Fruit fly (Drosophila melanogaster) whole organism: ENCODE measurements around the gene Cdc7.
A peak's percentile ranks its signal among the peaks of the same experiment; 100 is the strongest.

ENCODE experiments used
- CG8478 ChIP-seq: fragments of >200 bp; optimal IDR thresholded peaks from 2 replicates; lab custom pipeline; 2018; ENCODE audit warnings: inconsistent platforms
- Dll ChIP-seq: fragments of >200 bp; optimal IDR thresholded peaks from 2 replicates; lab custom pipeline; 2017
- EcR ChIP-seq, 2 experiments: fragments of >200 bp; optimal IDR thresholded peaks; 2 replicates each; lab custom pipeline; 2017; ENCODE audit warnings: missing biosample characterization in 2 of 2, missing genetic modification characterization in 2 of 2, missing genetic modification reagents in 2 of 2
- pan ChIP-seq: fragments of >200 bp; optimal IDR thresholded peaks from 2 replicates; lab custom pipeline; 2017
- psq ChIP-seq: fragments of >200 bp; optimal IDR thresholded peaks from 2 replicates; lab custom pipeline; 2017
- usp ChIP-seq: fragments of >200 bp; optimal IDR thresholded peaks from 2 replicates; lab custom pipeline; 2017; ENCODE audit warnings: missing biosample characterization, missing genetic modification characterization, mixed read lengths

Cdc7 gene

dm6 chrX:6703237-6703636 lies 48.9 kb downstream of the Cdc7 start:
- TF ChIP-seq Dll (lab: Kevin White, UChicago) (no peak), pan (lab: Kevin White, UChicago) (no peak), CG8478 (no peak), psq (no peak), EcR (GFP tag; optimal IDR thresholded peaks at IDR 0.05; lab: Kevin White, UChicago) (no peak), usp (GFP tag; lab: Kevin White, UChicago) (no peak)

dm6 chrX:6703957-6704356 lies 49.6 kb downstream of the Cdc7 start:
- TF ChIP-seq pan (lab: Kevin White, UChicago) (no peak), psq (no peak), CG8478 (no peak), usp (GFP tag; lab: Kevin White, UChicago) (no peak), Dll (lab: Kevin White, UChicago) (no peak), EcR (GFP tag; optimal IDR thresholded peaks at IDR 0.05; lab: Kevin White, UChicago) (no peak)

dm6 chrX:6705059-6705802 lies 50.9 kb downstream of the Cdc7 start:
- TF ChIP-seq EcR (GFP tag; optimal IDR thresholded peaks at IDR 0.05; lab: Kevin White, UChicago): no peak
- TF ChIP-seq CG8478: no peak
- no peak for TF ChIP-seq pan (lab: Kevin White, UChicago)
- no peak for TF ChIP-seq usp (GFP tag; lab: Kevin White, UChicago)
- TF ChIP-seq Dll (lab: Kevin White, UChicago): no peak

- no peak for TF ChIP-seq pan (lab: Kevin White, UChicago)
- no peak for TF ChIP-seq Dll (lab: Kevin White, UChicago)
- peak in 1 of 2 experiments; percentile 9 for TF ChIP-seq EcR (GFP tag; optimal IDR thresholded peaks at IDR 0.05; lab: Kevin White, UChicago)
- no peak for TF ChIP-seq CG8478
- TF ChIP-seq psq: no peak
Observed at dm6 chrX:6705890-6706289, 51.5 kb downstream of the Cdc7 start.

- TF ChIP-seq EcR (GFP tag; optimal IDR thresholded peaks at IDR 0.05; lab: Kevin White, UChicago) (peak in 1 of 2 experiments; percentile 59), pan (lab: Kevin White, UChicago) (no peak)
Observed at dm6 chrX:6706570-6707306, 52.4 kb downstream of the Cdc7 start.

dm6 chrX:6708138-6708537 lies 53.8 kb downstream of the Cdc7 start:
- no peak for TF ChIP-seq Dll (lab: Kevin White, UChicago)
- TF ChIP-seq EcR (GFP tag; optimal IDR thresholded peaks at IDR 0.05; lab: Kevin White, UChicago): peak in 1 of 2 experiments; percentile 76
- no peak for TF ChIP-seq usp (GFP tag; lab: Kevin White, UChicago)
- no peak for TF ChIP-seq pan (lab: Kevin White, UChicago)
- TF ChIP-seq psq: no peak

- TF ChIP-seq Dll (lab: Kevin White, UChicago): no peak
- TF ChIP-seq usp (GFP tag; lab: Kevin White, UChicago): no peak
- TF ChIP-seq psq: no peak
- TF ChIP-seq CG8478: no peak
- no peak for TF ChIP-seq EcR (GFP tag; optimal IDR thresholded peaks at IDR 0.05; lab: Kevin White, UChicago)
- TF ChIP-seq pan (lab: Kevin White, UChicago): no peak
Observed at dm6 chrX:6708580-6709199, 54.3 kb downstream of the Cdc7 start.
